Worm (Caenorhabditis elegans) whole organism, L2 larva: ENCODE measurements around the gene srbc-16.

ENCODE experiments used
- ZK546.5 ChIP-seq: sonication (generic microtip); optimal IDR thresholded peaks from 2 replicates; lab custom pipeline; 2017; ENCODE audit warnings: missing biosample characterization, missing genetic modification characterization
- ama-1 ChIP-seq: fragments of 150-350 bp; optimal IDR thresholded peaks from 2 replicates; lab custom pipeline; 2018; ENCODE audit warnings: inconsistent platforms
- lin-11 ChIP-seq: fragments of 150-350 bp; sonication (generic microtip); optimal IDR thresholded peaks from 2 replicates; lab custom pipeline; 2014; ENCODE audit warnings: missing biosample characterization, missing genetic modification characterization, inconsistent platforms, mixed read lengths
- lin-13 ChIP-seq: fragments of 150-350 bp; optimal IDR thresholded peaks from 2 replicates; lab custom pipeline; 2014; ENCODE audit warnings: missing biosample characterization, missing genetic modification reagents, missing genetic modification characterization
- mdl-1 ChIP-seq, 2 experiments: fragments of 150-350 bp in 1 of 2; sonication (generic microtip) in 1 of 2; optimal IDR thresholded peaks; 2 replicates each; lab custom pipeline; 2017; ENCODE audit warnings: missing biosample characterization in 2 of 2, missing genetic modification characterization in 2 of 2
- nhr-11 ChIP-seq: fragments of 150-350 bp; optimal IDR thresholded peaks from 2 replicates; lab custom pipeline; 2014; ENCODE audit warnings: missing biosample characterization, missing genetic modification characterization
- nhr-237 ChIP-seq: fragments of 150-350 bp; optimal IDR thresholded peaks from 2 replicates; lab custom pipeline; 2014; ENCODE audit warnings: missing biosample characterization, missing genetic modification characterization
- snpc-4 ChIP-seq: fragments of 150-350 bp; optimal IDR thresholded peaks from 2 replicates; lab custom pipeline; 2014; ENCODE audit warnings: missing biosample characterization, missing genetic modification characterization
- unc-39 ChIP-seq: fragments of 150-350 bp; optimal IDR thresholded peaks from 2 replicates; lab custom pipeline; 2014; ENCODE audit warnings: missing biosample characterization, missing genetic modification characterization

DNA sequence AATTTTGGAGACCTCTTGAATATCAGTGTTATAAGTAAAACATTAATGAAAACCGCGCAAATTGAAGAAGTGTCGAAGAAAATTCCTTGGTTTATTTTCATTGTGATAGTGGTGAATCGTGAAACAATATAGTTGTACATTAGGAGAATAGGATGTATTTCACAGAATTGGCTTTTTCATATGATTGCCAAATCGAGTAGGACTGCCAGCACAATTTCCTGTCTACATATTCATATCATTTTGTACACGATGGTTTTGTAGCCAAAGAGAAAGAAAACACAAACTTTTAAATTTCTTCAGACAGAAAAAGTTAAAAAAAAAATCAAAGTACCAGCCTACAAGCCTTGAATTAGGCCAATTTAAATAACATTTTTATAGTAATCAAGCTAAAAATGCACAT lies 18.1 kb upstream of the srbc-16 start, which contains the start of gene str-255:
- TF ChIP-seq snpc-4 (tag; lab: Kevin White, UChicago) = no peak
- TF ChIP-seq lin-13 (GFP tag; lab: Kevin White, UChicago) = no peak
- no peak for TF ChIP-seq nhr-237 (tag; lab: Kevin White, UChicago)
- no peak for TF ChIP-seq ama-1 (lab: Kevin White, UChicago)
- TF ChIP-seq ZK546.5 (tag; lab: Kevin White, UChicago) = no peak
- no peak for TF ChIP-seq mdl-1 (tag; optimal IDR thresholded peaks at IDR 0.05; lab: Kevin White, UChicago)
- no peak for TF ChIP-seq unc-39 (tag; lab: Kevin White, UChicago)
- no peak for TF ChIP-seq nhr-11
- no peak for TF ChIP-seq lin-11 (tag; lab: Kevin White, UChicago)
